Fruit fly (Drosophila melanogaster) whole organism, embryonic: ENCODE data around the gene Dbx.

Experiments used
- Aef1 ChIP-seq: fragments of 200-800 bp; sonication (Bioruptor generic); IDR thresholded peaks from 3 replicates; pipeline ENCODE4 v1.3.6; 2022; ENCODE audit warnings: missing biosample characterization, missing genetic modification characterization
- B-H2 ChIP-seq: fragments of 200-800 bp; sonication (Bioruptor generic); optimal IDR thresholded peaks from 2 replicates; lab custom pipeline; 2018; ENCODE audit warnings: missing biosample characterization, mild to moderate bottlenecking, missing genetic modification characterization
- CG1024 ChIP-seq: fragments of 200-800 bp; sonication (Bioruptor generic); IDR thresholded peaks from 2 replicates; pipeline ENCODE4 v1.3.6; 2022; ENCODE audit warnings: missing biosample characterization, missing genetic modification characterization
- CG10267 ChIP-seq: fragments of 200-800 bp; sonication (Bioruptor generic); optimal IDR thresholded peaks from 2 replicates; lab custom pipeline; 2018; ENCODE audit warnings: missing biosample characterization, mild to moderate bottlenecking, missing genetic modification characterization, moderate library complexity
- CG10543 ChIP-seq: fragments of 200-800 bp; sonication (Bioruptor generic); optimal IDR thresholded peaks from 3 replicates; lab custom pipeline; 2017; ENCODE audit warnings: missing biosample characterization, mild to moderate bottlenecking, missing genetic modification characterization, moderate library complexity
- CG10565 ChIP-seq: fragments of 200-800 bp; sonication (Bioruptor generic); optimal IDR thresholded peaks from 3 replicates; lab custom pipeline; 2016; ENCODE audit warnings: missing biosample characterization, mild to moderate bottlenecking, missing genetic modification characterization
- CG12299 ChIP-seq: fragments of 200-800 bp; sonication (Bioruptor generic); optimal IDR thresholded peaks from 2 replicates; lab custom pipeline; 2018; ENCODE audit warnings: missing biosample characterization, mild to moderate bottlenecking, missing genetic modification characterization
- CG1233 ChIP-seq: fragments of 200-800 bp; sonication (Bioruptor generic); optimal IDR thresholded peaks from 4 replicates; lab custom pipeline; 2018; ENCODE audit warnings: missing biosample characterization, mild to moderate bottlenecking, missing genetic modification characterization
- CG12659 ChIP-seq: fragments of 200-800 bp; sonication (Bioruptor generic); optimal IDR thresholded peaks from 3 replicates; lab custom pipeline; 2017; ENCODE audit warnings: mild to moderate bottlenecking, missing biosample characterization, missing genetic modification reagents, missing genetic modification characterization
- CG16813 ChIP-seq: fragments of 200-800 bp; sonication (Bioruptor generic); IDR thresholded peaks from 3 replicates; pipeline ENCODE4 v1.3.6; 2022; ENCODE audit warnings: missing biosample characterization, missing genetic modification characterization; ENCODE audit not compliant: partially characterized antibody
- CG17359 ChIP-seq: fragments of 200-800 bp; sonication (Bioruptor generic); optimal IDR thresholded peaks from 3 replicates; lab custom pipeline; 2018; ENCODE audit warnings: missing biosample characterization, mild to moderate bottlenecking, missing genetic modification characterization, moderate library complexity
- CG17912 ChIP-seq: fragments of 200-800 bp; sonication (Bioruptor generic); optimal IDR thresholded peaks from 2 replicates; lab custom pipeline; 2018; ENCODE audit warnings: missing biosample characterization, mild to moderate bottlenecking, missing genetic modification characterization
- CG18764 ChIP-seq: fragments of 200-800 bp; sonication (Bioruptor generic); optimal IDR thresholded peaks from 3 replicates; lab custom pipeline; 2016; ENCODE audit warnings: missing biosample characterization, missing genetic modification characterization
- CG3163 ChIP-seq: fragments of 200-800 bp; sonication (Bioruptor generic); optimal IDR thresholded peaks from 3 replicates; lab custom pipeline; 2016; ENCODE audit warnings: missing biosample characterization, missing genetic modification characterization
- CG4282 ChIP-seq: fragments of 200-800 bp; sonication (Bioruptor generic); optimal IDR thresholded peaks from 2 replicates; lab custom pipeline; 2016; ENCODE audit warnings: missing biosample characterization, missing genetic modification characterization
- CG4360 ChIP-seq: fragments of 200-800 bp; sonication (Bioruptor generic); IDR thresholded peaks from 2 replicates; pipeline ENCODE4 v1.3.6; 2022; ENCODE audit warnings: missing biosample characterization, missing genetic modification characterization
- CG4730 ChIP-seq: fragments of 200-800 bp; sonication (Bioruptor generic); IDR thresholded peaks from 2 replicates; pipeline ENCODE4 v1.3.6; 2022; ENCODE audit warnings: missing biosample characterization, missing genetic modification characterization
- CG6791 ChIP-seq: fragments of 200-800 bp; sonication (Bioruptor generic); IDR thresholded peaks from 3 replicates; pipeline ENCODE4 v1.3.6; 2022; ENCODE audit warnings: missing biosample characterization, missing genetic modification characterization; ENCODE audit not compliant: partially characterized antibody
- CG9817 ChIP-seq: fragments of 200-800 bp; sonication (Bioruptor generic); optimal IDR thresholded peaks from 2 replicates; lab custom pipeline; 2018; ENCODE audit warnings: missing biosample characterization, mild to moderate bottlenecking, missing genetic modification characterization, moderate library complexity
- Camta ChIP-seq: fragments of 200-800 bp; sonication (Bioruptor generic); optimal IDR thresholded peaks from 2 replicates; lab custom pipeline; 2016; ENCODE audit warnings: missing biosample characterization, missing genetic modification characterization
- E2f2 ChIP-seq: fragments of 200-800 bp; sonication (Bioruptor generic); IDR thresholded peaks from 2 replicates; pipeline ENCODE4 v1.3.6; 2022; ENCODE audit warnings: missing biosample characterization, missing genetic modification characterization
- HHEX ChIP-seq: fragments of 200-800 bp; sonication (Bioruptor generic); optimal IDR thresholded peaks from 3 replicates; lab custom pipeline; 2017; ENCODE audit warnings: missing biosample characterization, mild to moderate bottlenecking, missing genetic modification characterization, missing genetic modification reagents
- HLH4C ChIP-seq: fragments of 200-800 bp; sonication (Bioruptor generic); IDR thresholded peaks from 3 replicates; pipeline ENCODE4 v1.3.6; 2022; ENCODE audit warnings: missing biosample characterization, missing genetic modification characterization; ENCODE audit not compliant: partially characterized antibody
- Hr39 ChIP-seq: fragments of >200 bp; optimal IDR thresholded peaks from 2 replicates; lab custom pipeline; 2017
- Jarid2 ChIP-seq: fragments of 200-800 bp; sonication (Bioruptor generic); optimal IDR thresholded peaks from 3 replicates; lab custom pipeline; 2017; ENCODE audit warnings: mild to moderate bottlenecking, missing biosample characterization, missing genetic modification reagents, missing genetic modification characterization
- MBD-R2 ChIP-seq: fragments of 200-800 bp; sonication (Bioruptor generic); IDR thresholded peaks from 2 replicates; pipeline ENCODE4 v1.3.6; 2022; ENCODE audit warnings: missing biosample characterization, missing genetic modification characterization
- Med ChIP-seq: fragments of 200-800 bp; sonication (Bioruptor generic); peaks from one replicate; lab custom pipeline; 2016; ENCODE audit warnings: missing biosample characterization, missing genetic modification characterization, mild to moderate bottlenecking, inconsistent platforms, moderate library complexity
- Meics ChIP-seq: fragments of 200-800 bp; sonication (Bioruptor generic); optimal IDR thresholded peaks from 2 replicates; lab custom pipeline; 2017; ENCODE audit warnings: missing biosample characterization, mild to moderate bottlenecking, missing genetic modification characterization
- Ptx1 ChIP-seq: fragments of 200-800 bp; sonication (Bioruptor generic); IDR thresholded peaks from 2 replicates; pipeline ENCODE4 v1.3.6; 2022; ENCODE audit warnings: missing biosample characterization, missing genetic modification characterization
- Sry-β ChIP-seq: fragments of 200-800 bp; sonication (Bioruptor generic); optimal IDR thresholded peaks from 2 replicates; lab custom pipeline; 2018; ENCODE audit warnings: missing biosample characterization, mild to moderate bottlenecking, missing genetic modification characterization, moderate library complexity
- Stat92E ChIP-seq, 3 experiments: fragments of >200 bp in 2 of 3; fragments of 200-800 bp in 1 of 3; sonication (Bioruptor generic) in 1 of 3; optimal IDR thresholded peaks; 2 replicates each; lab custom pipeline; 2017 to 2019; ENCODE audit warnings: missing biosample characterization in 3 of 3, missing genetic modification characterization in 3 of 3, mild to moderate bottlenecking in 1 of 3, moderate library complexity in 1 of 3
- Taf1 ChIP-seq: fragments of 200-800 bp; sonication (Bioruptor generic); IDR thresholded peaks from 2 replicates; pipeline ENCODE4 v1.3.6; 2022; ENCODE audit warnings: missing biosample characterization, missing genetic modification characterization
- Xrp1 ChIP-seq: fragments of 200-800 bp; sonication (Bioruptor generic); IDR thresholded peaks from 2 replicates; pipeline ENCODE4 v1.3.6; 2022; ENCODE audit warnings: missing biosample characterization, missing genetic modification characterization
- bigmax ChIP-seq: fragments of 200-800 bp; sonication (Bioruptor generic); optimal IDR thresholded peaks from 2 replicates; lab custom pipeline; 2018; ENCODE audit warnings: missing biosample characterization, mild to moderate bottlenecking, missing genetic modification characterization
- cg ChIP-seq: fragments of 200-800 bp; sonication (Bioruptor generic); optimal IDR thresholded peaks from 3 replicates; lab custom pipeline; 2019; ENCODE audit warnings: missing biosample characterization, mild to moderate bottlenecking, missing genetic modification characterization, moderate library complexity
- dpn ChIP-seq, 2 experiments: fragments of 200-800 bp; sonication (Bioruptor generic); optimal IDR thresholded peaks; 3 replicates each; lab custom pipeline; 2016; ENCODE audit warnings: missing biosample characterization in 2 of 2, missing genetic modification characterization in 2 of 2
- en ChIP-seq: fragments of 200-800 bp; sonication (Bioruptor generic); optimal IDR thresholded peaks from 2 replicates; lab custom pipeline; 2016; ENCODE audit warnings: missing biosample characterization, missing genetic modification characterization
- exex ChIP-seq: fragments of 200-800 bp; sonication (Bioruptor generic); optimal IDR thresholded peaks from 4 replicates; lab custom pipeline; 2018; ENCODE audit warnings: missing biosample characterization, mild to moderate bottlenecking, missing genetic modification characterization, moderate library complexity
- gem ChIP-seq: fragments of 200-800 bp; sonication (Bioruptor generic); optimal IDR thresholded peaks from 2 replicates; lab custom pipeline; 2019; ENCODE audit warnings: missing biosample characterization, mild to moderate bottlenecking, missing genetic modification characterization, moderate library complexity
- jigr1 ChIP-seq: fragments of 200-800 bp; sonication (Bioruptor generic); IDR thresholded peaks from 3 replicates; pipeline ENCODE4 v1.3.6; 2022; ENCODE audit warnings: missing biosample characterization, missing genetic modification characterization
- klu ChIP-seq: fragments of 200-800 bp; sonication (Bioruptor generic); IDR thresholded peaks from 2 replicates; pipeline ENCODE4 v1.3.6; 2022; ENCODE audit warnings: missing biosample characterization, missing genetic modification characterization
- luna ChIP-seq: fragments of 200-800 bp; sonication (Bioruptor generic); optimal IDR thresholded peaks from 2 replicates; lab custom pipeline; 2016; ENCODE audit warnings: missing biosample characterization, missing genetic modification characterization
- pb ChIP-seq: fragments of 200-800 bp; sonication (Bioruptor generic); optimal IDR thresholded peaks from 3 replicates; lab custom pipeline; 2016; ENCODE audit warnings: missing biosample characterization, missing genetic modification characterization
- peb ChIP-seq: fragments of 200-800 bp; sonication (Bioruptor generic); IDR thresholded peaks from 2 replicates; pipeline ENCODE4 v1.3.6; 2022; ENCODE audit warnings: missing biosample characterization, missing genetic modification characterization
- phol ChIP-seq: fragments of 200-800 bp; sonication (Bioruptor generic); optimal IDR thresholded peaks from 3 replicates; lab custom pipeline; 2018; ENCODE audit warnings: missing biosample characterization, mild to moderate bottlenecking, missing genetic modification characterization, moderate library complexity
- pros ChIP-seq: fragments of 200-800 bp; sonication (Bioruptor generic); optimal IDR thresholded peaks from 3 replicates; lab custom pipeline; 2019; ENCODE audit warnings: missing biosample characterization, mild to moderate bottlenecking, missing genetic modification characterization, moderate library complexity
- rib ChIP-seq: fragments of 200-800 bp; sonication (Bioruptor generic); IDR thresholded peaks from 2 replicates; pipeline ENCODE4 v1.3.6; 2022; ENCODE audit warnings: missing biosample characterization, missing genetic modification characterization
- scrt ChIP-seq: fragments of 200-800 bp; sonication (Bioruptor generic); optimal IDR thresholded peaks from 2 replicates; lab custom pipeline; 2018; ENCODE audit warnings: missing biosample characterization, mild to moderate bottlenecking, missing genetic modification characterization, moderate library complexity
- seq ChIP-seq: fragments of 200-800 bp; sonication (Bioruptor generic); IDR thresholded peaks from 2 replicates; pipeline ENCODE4 v1.3.6; 2022; ENCODE audit warnings: missing biosample characterization, missing genetic modification characterization
- sqz ChIP-seq: fragments of 200-800 bp; sonication (Bioruptor generic); optimal IDR thresholded peaks from 3 replicates; lab custom pipeline; 2018; ENCODE audit warnings: missing biosample characterization, mild to moderate bottlenecking, missing genetic modification characterization
- tna ChIP-seq: fragments of 200-800 bp; sonication (Bioruptor generic); IDR thresholded peaks from 2 replicates; pipeline ENCODE4 v1.3.6; 2022; ENCODE audit warnings: missing biosample characterization, missing genetic modification characterization; ENCODE audit not compliant: partially characterized antibody

Dbx gene

DNA sequence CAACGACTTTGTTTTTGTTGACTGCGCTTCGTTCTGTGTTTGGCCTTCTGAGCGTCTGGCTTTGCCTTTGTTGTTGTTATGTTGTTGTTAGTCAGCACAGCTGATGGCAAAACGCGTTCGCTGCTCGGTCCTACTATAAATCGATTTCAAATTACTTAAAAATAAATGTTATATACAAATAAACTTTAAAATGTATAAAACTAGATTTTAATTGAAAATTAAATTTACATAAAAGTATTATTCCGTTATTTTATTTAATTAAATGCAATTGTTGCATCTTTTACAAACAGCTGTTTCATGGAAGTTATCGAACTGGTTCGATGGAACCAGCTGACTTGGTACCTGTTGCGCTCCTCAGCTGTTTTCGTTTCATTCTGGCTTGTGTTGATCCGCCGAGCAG lies 43.0 kb downstream of the Dbx start, which contains the start of gene mv (continued):
- no peak for TF ChIP-seq cg (GFP tag; lab: Kevin White, UChicago)
- TF ChIP-seq Aef1 (GFP tag; lab: Robert Waterston, UW), result peak; percentile 33; the same call in 2 of the 3 replicates
- TF ChIP-seq CG17359 (tag; lab: Kevin White, UChicago), result no peak
- no peak for TF ChIP-seq dpn (GFP tag; optimal IDR thresholded peaks at IDR 0.05; lab: Kevin White, UChicago)
- TF ChIP-seq Stat92E (GFP tag; optimal IDR thresholded peaks at IDR 0.05; lab: Kevin White, UChicago), result peak in 1 of 3 experiments; percentile 61
- TF ChIP-seq CG1233, result no peak
- no peak for TF ChIP-seq peb
- no peak for TF ChIP-seq sqz
- peak; percentile 42 for TF ChIP-seq CG10267 (tag; lab: Kevin White, UChicago)
- no peak for TF ChIP-seq Camta
- no peak for TF ChIP-seq CG17912 (GFP tag; lab: Kevin White, UChicago)
- no peak for TF ChIP-seq Taf1
- TF ChIP-seq Sry-β, result no peak
- no peak for TF ChIP-seq CG12299 (tag; lab: Kevin White, UChicago)
- peak; percentile 37 for TF ChIP-seq Jarid2
- no peak for TF ChIP-seq CG16813 (GFP tag; lab: Robert Waterston, UW)
- TF ChIP-seq gem (tag; lab: Kevin White, UChicago), result no peak
- TF ChIP-seq CG10565, result no peak
- TF ChIP-seq bigmax (GFP tag; lab: Kevin White, UChicago), result no peak
- peak; percentile 97 for TF ChIP-seq scrt (GFP tag; lab: Kevin White, UChicago)
- no peak for TF ChIP-seq CG18764
- no peak for TF ChIP-seq Xrp1 (GFP tag; lab: Robert Waterston, UW)

- TF ChIP-seq pb (no peak), CG4282 (GFP tag; lab: Kevin White, UChicago) (no peak), Hr39 (no peak), klu (GFP tag; lab: Robert Waterston, UW) (no peak), pros (GFP tag; lab: Kevin White, UChicago) (no peak), tna (GFP tag; lab: Robert Waterston, UW) (no peak), CG17912 (GFP tag; lab: Kevin White, UChicago) (no peak), phol (no peak), en (GFP tag; lab: Kevin White, UChicago) (no peak), B-H2 (GFP tag; lab: Kevin White, UChicago) (peak; percentile 66), CG12659 (GFP tag; lab: Kevin White, UChicago) (peak; percentile 8), CG4360 (GFP tag; lab: Robert Waterston, UW) (no peak), exex (tag; lab: Kevin White, UChicago) (peak; percentile 74), Med (GFP tag; lab: Kevin White, UChicago) (peak; percentile 63), CG4730 (no peak), MBD-R2 (GFP tag; lab: Robert Waterston, UW) (0 out of 2 replicates have a peak, but pooled peaks have one; percentile 10), rib (GFP tag; lab: Robert Waterston, UW) (peak; percentile 15; the same call in 1 of the 2 replicates), CG10543 (GFP tag; lab: Kevin White, UChicago) (peak; percentile 77), CG3163 (GFP tag; lab: Kevin White, UChicago) (no peak), seq (GFP tag; lab: Robert Waterston, UW) (no peak), E2f2 (GFP tag; lab: Robert Waterston, UW) (no peak), HLH4C (no peak), Ptx1 (GFP tag; lab: Robert Waterston, UW) (no peak), luna (no peak), jigr1 (GFP tag; lab: Robert Waterston, UW) (no peak), CG1024 (GFP tag; lab: Robert Waterston, UW) (no peak), CG9817 (tag; lab: Kevin White, UChicago) (no peak), CG6791 (GFP tag; lab: Robert Waterston, UW) (no peak), Meics (GFP tag; lab: Kevin White, UChicago) (no peak), HHEX (GFP tag; lab: Kevin White, UChicago) (no peak)
Measured at dm6 chr3L:1964599-1965143, 43.6 kb downstream of the Dbx start.
